Worm (Caenorhabditis elegans) whole organism, mixed stage, embryonic: Measurements from ENCODE around the gene F08D12.3.

Experiments
- M03D4.4 ChIP-seq: sonication (generic microtip); optimal IDR thresholded peaks from 2 replicates; lab custom pipeline; 2017; ENCODE audit warnings: mild to moderate bottlenecking, missing genetic modification characterization, missing compliant biosample characterization
- blmp-1 ChIP-seq: fragments of 150-350 bp; optimal IDR thresholded peaks from 2 replicates; lab custom pipeline; 2014; ENCODE audit warnings: missing biosample characterization, missing genetic modification characterization
- ceh-39 ChIP-seq: fragments of 150-350 bp; optimal IDR thresholded peaks from 2 replicates; lab custom pipeline; 2014; ENCODE audit warnings: missing biosample characterization, missing genetic modification characterization
- ceh-43 ChIP-seq: fragments of 200-800 bp; sonication (Bioruptor generic); optimal IDR thresholded peaks from 2 replicates; lab custom pipeline; 2018; ENCODE audit warnings: mild to moderate bottlenecking, missing genetic modification characterization, moderate library complexity, missing compliant biosample characterization
- ces-1 ChIP-seq: fragments of 150-350 bp; optimal IDR thresholded peaks from 2 replicates; lab custom pipeline; 2014; ENCODE audit warnings: missing biosample characterization, missing genetic modification reagents, missing genetic modification characterization
- cnd-1 ChIP-seq: fragments of 200-800 bp; sonication (Bioruptor generic); optimal IDR thresholded peaks from 2 replicates; lab custom pipeline; 2018; ENCODE audit warnings: mild to moderate bottlenecking, missing genetic modification characterization, missing compliant biosample characterization
- drap-1 ChIP-seq: fragments of 200-800 bp; sonication (Bioruptor generic); optimal IDR thresholded peaks from 3 replicates; lab custom pipeline; 2018; ENCODE audit warnings: mild to moderate bottlenecking, missing genetic modification characterization, missing compliant biosample characterization
- elt-1 ChIP-seq: sonication (generic microtip); optimal IDR thresholded peaks from 2 replicates; lab custom pipeline; 2017; ENCODE audit warnings: missing genetic modification characterization, mild to moderate bottlenecking, missing compliant biosample characterization, antibody characterized with exemption, moderate library complexity, borderline replicate concordance; ENCODE audit not compliant: insufficient read depth
- elt-3 ChIP-seq: fragments of 150-350 bp; optimal IDR thresholded peaks from 2 replicates; lab custom pipeline; 2014; ENCODE audit warnings: missing biosample characterization, missing genetic modification characterization
- flh-1 ChIP-seq: fragments of 200-800 bp; sonication (Bioruptor generic); optimal IDR thresholded peaks from 2 replicates; lab custom pipeline; 2018; ENCODE audit warnings: mild to moderate bottlenecking, missing genetic modification characterization, moderate library complexity, missing compliant biosample characterization
- ham-2 ChIP-seq: fragments of 200-800 bp; sonication (Bioruptor generic); optimal IDR thresholded peaks from 2 replicates; lab custom pipeline; 2018; ENCODE audit warnings: mild to moderate bottlenecking, missing genetic modification characterization, missing compliant biosample characterization
- hlh-1 ChIP-seq: fragments of 150-350 bp; optimal IDR thresholded peaks from 2 replicates; lab custom pipeline; 2014; ENCODE audit warnings: missing biosample characterization, missing genetic modification reagents, missing genetic modification characterization
- lin-13 ChIP-seq: fragments of 150-350 bp; optimal IDR thresholded peaks from 2 replicates; lab custom pipeline; 2014; ENCODE audit warnings: missing biosample characterization, missing genetic modification characterization
- lin-32 ChIP-seq: fragments of 200-800 bp; sonication (Bioruptor generic); optimal IDR thresholded peaks from 2 replicates; lab custom pipeline; 2018; ENCODE audit warnings: mild to moderate bottlenecking, missing genetic modification characterization, missing compliant biosample characterization
- lsy-2 ChIP-seq: fragments of 150-350 bp; optimal IDR thresholded peaks from 2 replicates; lab custom pipeline; 2014; ENCODE audit warnings: missing biosample characterization, missing genetic modification characterization
- mab-5 ChIP-seq: fragments of 150-350 bp; optimal IDR thresholded peaks from 2 replicates; lab custom pipeline; 2014; ENCODE audit warnings: missing biosample characterization, missing genetic modification characterization
- mep-1 ChIP-seq: fragments of 150-350 bp; optimal IDR thresholded peaks from 2 replicates; lab custom pipeline; 2017; ENCODE audit warnings: missing biosample characterization, missing genetic modification reagents, missing genetic modification characterization, inconsistent platforms
- mls-2 ChIP-seq: sonication (generic microtip); optimal IDR thresholded peaks from 2 replicates; lab custom pipeline; 2016; ENCODE audit warnings: mild to moderate bottlenecking, missing genetic modification characterization, moderate library complexity, missing compliant biosample characterization
- nhr-12 ChIP-seq: fragments of 150-350 bp; optimal IDR thresholded peaks from 2 replicates; lab custom pipeline; 2014; ENCODE audit warnings: missing biosample characterization, missing genetic modification characterization
- nhr-2 ChIP-seq: fragments of 150-350 bp; optimal IDR thresholded peaks from 2 replicates; lab custom pipeline; 2014; ENCODE audit warnings: missing biosample characterization, missing genetic modification characterization
- nhr-237 ChIP-seq: fragments of 150-350 bp; optimal IDR thresholded peaks from 2 replicates; lab custom pipeline; 2014; ENCODE audit warnings: missing biosample characterization, missing genetic modification characterization
- nhr-28 ChIP-seq: fragments of 150-350 bp; optimal IDR thresholded peaks from 2 replicates; lab custom pipeline; 2014; ENCODE audit warnings: missing biosample characterization, missing genetic modification characterization
- nhr-76 ChIP-seq: sonication (generic microtip); optimal IDR thresholded peaks from 2 replicates; lab custom pipeline; 2017; ENCODE audit warnings: missing biosample characterization, missing genetic modification characterization
- pha-4 ChIP-seq: fragments of 150-350 bp; optimal IDR thresholded peaks from 2 replicates; lab custom pipeline; 2018; ENCODE audit warnings: missing biosample characterization, missing genetic modification reagents, missing genetic modification characterization
- sem-2 ChIP-seq: fragments of 200-800 bp; sonication (Bioruptor generic); optimal IDR thresholded peaks from 2 replicates; lab custom pipeline; 2018; ENCODE audit warnings: mild to moderate bottlenecking, missing genetic modification characterization, missing compliant biosample characterization
- snpc-4 ChIP-seq: fragments of 150-350 bp; optimal IDR thresholded peaks from 2 replicates; lab custom pipeline; 2014; ENCODE audit warnings: missing biosample characterization, missing genetic modification characterization
- sptf-1 ChIP-seq: sonication (generic microtip); optimal IDR thresholded peaks from 2 replicates; lab custom pipeline; 2017; ENCODE audit warnings: mild to moderate bottlenecking, missing genetic modification characterization, moderate library complexity, missing compliant biosample characterization
- unc-120 ChIP-seq: sonication (generic microtip); optimal IDR thresholded peaks from 2 replicates; lab custom pipeline; 2017; ENCODE audit warnings: missing genetic modification characterization, missing compliant biosample characterization; ENCODE audit not compliant: poor library complexity, severe bottlenecking
- unc-39 ChIP-seq: fragments of 150-350 bp; optimal IDR thresholded peaks from 2 replicates; lab custom pipeline; 2014; ENCODE audit warnings: missing biosample characterization, missing genetic modification characterization
- unc-62 ChIP-seq: fragments of 150-350 bp; optimal IDR thresholded peaks from 2 replicates; lab custom pipeline; 2014; ENCODE audit warnings: missing biosample characterization, missing genetic modification reagents, missing genetic modification characterization
- ztf-11 ChIP-seq: fragments of 150-350 bp; optimal IDR thresholded peaks from 2 replicates; lab custom pipeline; 2014; ENCODE audit warnings: missing biosample characterization, missing genetic modification characterization

The F08D12.3 gene

ce11 chrII:2801764-2802163, 22.4 kb downstream of the F08D12.3 start:
- TF ChIP-seq elt-1 (tag; lab: Kevin White, UChicago) (no peak), ceh-39 (no peak), nhr-237 (tag; lab: Kevin White, UChicago) (no peak), cnd-1 (tag; lab: Kevin White, UChicago) (no peak), mep-1 (tag; lab: Kevin White, UChicago) (no peak), lin-32 (GFP tag; lab: Kevin White, UChicago) (no peak), lin-13 (tag; lab: Kevin White, UChicago) (peak; percentile 2)

- TF ChIP-seq cnd-1 (tag; lab: Kevin White, UChicago): no peak
- no peak for TF ChIP-seq M03D4.4
- no peak for TF ChIP-seq ceh-39
- no peak for TF ChIP-seq sem-2 (GFP tag; lab: Kevin White, UChicago)
- no peak for TF ChIP-seq unc-120
- no peak for TF ChIP-seq pha-4 (tag; lab: Kevin White, UChicago)
- no peak for TF ChIP-seq nhr-237 (tag; lab: Kevin White, UChicago)
- TF ChIP-seq unc-39 (tag; lab: Kevin White, UChicago): no peak
- TF ChIP-seq ztf-11 (tag; lab: Kevin White, UChicago): no peak
- no peak for TF ChIP-seq flh-1 (GFP tag; lab: Kevin White, UChicago)
- TF ChIP-seq sptf-1 (tag; lab: Kevin White, UChicago): no peak
- TF ChIP-seq snpc-4 (tag; lab: Kevin White, UChicago): no peak
Measured at ce11 chrII:2802804-2803586, 23.6 kb downstream of the F08D12.3 start.

ce11 chrII:2804245-2804644, 24.9 kb downstream of the F08D12.3 start:
- TF ChIP-seq hlh-1 (tag; lab: Kevin White, UChicago): no peak
- no peak for TF ChIP-seq cnd-1 (tag; lab: Kevin White, UChicago)
- no peak for TF ChIP-seq nhr-12 (tag; lab: Kevin White, UChicago)
- no peak for TF ChIP-seq drap-1 (GFP tag; lab: Kevin White, UChicago)
- TF ChIP-seq unc-120: peak; percentile 50
- TF ChIP-seq nhr-2: no peak
- TF ChIP-seq mls-2 (tag; lab: Kevin White, UChicago): no peak
- TF ChIP-seq unc-62 (GFP tag; lab: Kevin White, UChicago): no peak
- TF ChIP-seq sem-2 (GFP tag; lab: Kevin White, UChicago): no peak
- TF ChIP-seq ces-1: peak; percentile 12
- no peak for TF ChIP-seq ceh-43 (GFP tag; lab: Kevin White, UChicago)

- TF ChIP-seq mab-5 (tag; lab: Kevin White, UChicago) (no peak), mls-2 (tag; lab: Kevin White, UChicago) (no peak)
Measured at ce11 chrII:2804949-2805348, 25.6 kb downstream of the F08D12.3 start.

- TF ChIP-seq blmp-1 (tag; lab: Kevin White, UChicago) (no peak), ceh-43 (GFP tag; lab: Kevin White, UChicago) (no peak), ham-2 (no peak), sptf-1 (tag; lab: Kevin White, UChicago) (no peak), unc-120 (no peak), lsy-2 (no peak), nhr-28 (tag; lab: Kevin White, UChicago) (no peak), nhr-76 (tag; lab: Kevin White, UChicago) (no peak), ztf-11 (tag; lab: Kevin White, UChicago) (no peak), nhr-237 (tag; lab: Kevin White, UChicago) (no peak), sem-2 (GFP tag; lab: Kevin White, UChicago) (no peak), snpc-4 (tag; lab: Kevin White, UChicago) (no peak), mls-2 (tag; lab: Kevin White, UChicago) (no peak), M03D4.4 (no peak), cnd-1 (tag; lab: Kevin White, UChicago) (no peak), elt-3 (no peak), hlh-1 (tag; lab: Kevin White, UChicago) (no peak), nhr-2 (no peak)
Measured at ce11 chrII:2805566-2805965, 26.2 kb downstream of the F08D12.3 start.
